Worm (Caenorhabditis elegans) whole organism, young adult: ENCODE data around the gene srh-16.

Source experiments
- B0035.1 ChIP-seq: sonication (generic microtip); optimal IDR thresholded peaks from 2 replicates; lab custom pipeline; 2016; ENCODE audit warnings: missing genetic modification characterization, mild to moderate bottlenecking, missing compliant biosample characterization, missing genotype, missing genetic modification reagents
- C06A6.2 ChIP-seq: fragments of 200-800 bp; sonication (Bioruptor generic); conservative IDR thresholded peaks from 2 replicates; pipeline ENCODE4 v1.3.6; 2022; ENCODE audit warnings: missing genetic modification characterization, missing compliant biosample characterization
- C17E4.6 ChIP-seq: fragments of 200-800 bp; sonication (Bioruptor generic); IDR thresholded peaks from 2 replicates; pipeline ENCODE4 v1.3.6; 2022; ENCODE audit warnings: missing genetic modification reagents, missing genetic modification characterization, missing compliant biosample characterization
- F52B5.7 ChIP-seq: sonication (generic microtip); optimal IDR thresholded peaks from 2 replicates; lab custom pipeline; 2016; ENCODE audit warnings: mild to moderate bottlenecking, missing genetic modification characterization, missing compliant biosample characterization
- F57A8.1 ChIP-seq: fragments of 200-800 bp; sonication (Bioruptor generic); optimal IDR thresholded peaks from 2 replicates; lab custom pipeline; 2018; ENCODE audit warnings: mild to moderate bottlenecking, missing genetic modification characterization, moderate library complexity, missing compliant biosample characterization
- ZK185.1 ChIP-seq: sonication (generic microtip); optimal IDR thresholded peaks from 2 replicates; lab custom pipeline; 2016; ENCODE audit warnings: mild to moderate bottlenecking, missing genetic modification characterization, missing compliant biosample characterization; ENCODE audit not compliant: poor library complexity, severe bottlenecking
- attf-5 ChIP-seq: fragments of 200-800 bp; sonication (Bioruptor generic); optimal IDR thresholded peaks from 2 replicates; lab custom pipeline; 2018; ENCODE audit warnings: mild to moderate bottlenecking, missing genetic modification characterization, missing compliant biosample characterization
- attf-6 ChIP-seq: fragments of 200-800 bp; sonication (Bioruptor generic); IDR thresholded peaks from 2 replicates; pipeline ENCODE4 v1.3.6; 2022; ENCODE audit warnings: missing genetic modification reagents, missing genetic modification characterization, missing compliant biosample characterization
- ceh-40 ChIP-seq: fragments of 200-800 bp; sonication (Bioruptor generic); IDR thresholded peaks from 2 replicates; pipeline ENCODE4 v1.3.6; 2022; ENCODE audit warnings: missing genetic modification characterization, missing compliant biosample characterization
- ekl-4 ChIP-seq: fragments of 200-800 bp; sonication (Bioruptor generic); IDR thresholded peaks from 2 replicates; pipeline ENCODE4 v1.3.6; 2022; ENCODE audit warnings: missing genetic modification reagents, missing genetic modification characterization, missing compliant biosample characterization
- lsy-27 ChIP-seq: sonication (generic microtip); optimal IDR thresholded peaks from 2 replicates; lab custom pipeline; 2017; ENCODE audit warnings: missing genetic modification characterization, mild to moderate bottlenecking, missing compliant biosample characterization, antibody characterized with exemption, missing genotype, borderline replicate concordance; ENCODE audit not compliant: insufficient read depth
- rec-8 ChIP-seq, 2 experiments: sonication (generic microtip); optimal IDR thresholded peaks; 2 replicates each; lab custom pipeline; 2016; ENCODE audit warnings: mild to moderate bottlenecking in 2 of 2, missing genetic modification characterization in 2 of 2, missing genetic modification reagents in 2 of 2, missing genotype in 2 of 2, missing biosample characterization in 1 of 2, missing compliant biosample characterization in 1 of 2, moderate library complexity in 1 of 2
- snpc-4 ChIP-seq, 5 experiments: fragments of 150-350 bp in 1 of 5; sonication (generic microtip) in 4 of 5; optimal IDR thresholded peaks; 2 replicates each; lab custom pipeline; 2014 to 2018; ENCODE audit warnings: missing genetic modification characterization in 5 of 5, missing biosample characterization in 3 of 5, antibody characterized with exemption in 2 of 5, mild to moderate bottlenecking in 2 of 5, missing compliant biosample characterization in 2 of 5, missing genotype in 2 of 5, moderate library complexity in 2 of 5, missing genetic modification reagents in 1 of 5

The srh-16 gene

ce11 chrV:12343419-12343969, 51.8 kb downstream of the srh-16 start, which contains the start of gene tomm-20 (continued):
- TF ChIP-seq ekl-4 (GFP tag; lab: Robert Waterston, UW) (peak; percentile 94), C06A6.2 (GFP tag; lab: Robert Waterston, UW) (peak; percentile 73), F57A8.1 (GFP tag; lab: Kevin White, UChicago) (no peak), rec-8 (tag; optimal IDR thresholded peaks at IDR 0.05; lab: Kevin White, UChicago) (no peak), attf-6 (GFP tag; lab: Robert Waterston, UW) (no peak), ceh-40 (GFP tag; lab: Robert Waterston, UW) (no peak), snpc-4 (GFP tag; optimal IDR thresholded peaks at IDR 0.05; lab: Kevin White, UChicago) (peak; percentile 47), snpc-4 (tag; optimal IDR thresholded peaks at IDR 0.05; lab: Kevin White, UChicago) (peak; percentile 77 to 85 (median 78)), ZK185.1 (tag; lab: Kevin White, UChicago) (peak; percentile 92), lsy-27 (no peak), C17E4.6 (0 out of 2 replicates have a peak, but pooled peaks have one; percentile 43), B0035.1 (tag; lab: Kevin White, UChicago) (peak; percentile 39), attf-5 (GFP tag; lab: Kevin White, UChicago) (peak; percentile 90), F52B5.7 (tag; lab: Kevin White, UChicago) (no peak)
